Fruit fly (Drosophila melanogaster): Measurements from ENCODE around the gene CG5386.

DNA sequence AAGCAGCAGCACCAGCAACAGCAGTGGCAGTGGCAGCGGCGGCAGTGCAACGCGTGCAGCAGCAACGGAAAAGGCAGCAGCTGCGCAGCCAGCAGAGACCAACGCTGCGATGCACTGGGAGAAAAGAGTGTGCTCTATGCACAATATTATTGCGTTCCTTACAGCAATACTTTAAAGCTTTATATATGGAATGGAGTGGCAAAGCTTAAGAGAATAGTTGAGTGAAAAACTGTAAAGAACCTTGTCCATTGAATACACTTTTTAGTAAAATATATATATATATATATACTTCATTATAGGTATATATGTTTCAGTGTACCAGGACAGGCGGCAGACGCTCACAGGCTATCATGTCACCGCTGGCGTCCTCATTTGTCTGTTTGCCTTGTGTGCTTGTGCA, 17.3 kb downstream of the CG5386 start:
- TF ChIP-seq Mio (GFP tag; optimal IDR thresholded peaks at IDR 0.05) = no peak
- TF ChIP-seq usp (GFP tag; optimal IDR thresholded peaks at IDR 0.05) = no peak
- no peak for TF ChIP-seq Dif (GFP tag; optimal IDR thresholded peaks at IDR 0.05; ENCODE audit: partially characterized antibody)
- TF ChIP-seq fru (GFP tag; optimal IDR thresholded peaks at IDR 0.05) = peak; percentile 12
- peak; percentile 42 for TF ChIP-seq psq (GFP tag; optimal IDR thresholded peaks at IDR 0.05)
- peak in 1 of 2 experiments; percentile 35 for TF ChIP-seq foxo (GFP tag; optimal IDR thresholded peaks at IDR 0.05)
- no peak for TF ChIP-seq pan (optimal IDR thresholded peaks at IDR 0.05)
- TF ChIP-seq woc (GFP tag; optimal IDR thresholded peaks at IDR 0.05) = no peak
- TF ChIP-seq Jra (GFP tag; optimal IDR thresholded peaks at IDR 0.05) = no peak
- TF ChIP-seq lola (GFP tag; optimal IDR thresholded peaks at IDR 0.05) = no peak
- no peak for TF ChIP-seq tai (GFP tag; optimal IDR thresholded peaks at IDR 0.05)
